Worm (Caenorhabditis elegans) whole organism, L1 larva: ENCODE results near the gene odr-1.

Experiments
- C04F5.9 ChIP-seq: sonication (generic microtip); optimal IDR thresholded peaks from 2 replicates; lab custom pipeline; 2016; ENCODE audit warnings: missing genetic modification characterization, missing compliant biosample characterization
- C34B4.2 ChIP-seq: sonication (generic microtip); optimal IDR thresholded peaks from 2 replicates; lab custom pipeline; 2017; ENCODE audit warnings: mild to moderate bottlenecking, missing genetic modification characterization, missing compliant biosample characterization
- aha-1 ChIP-seq: fragments of 150-350 bp; optimal IDR thresholded peaks from 2 replicates; lab custom pipeline; 2014; ENCODE audit warnings: missing biosample characterization, missing genetic modification characterization
- aly-2 ChIP-seq: fragments of 150-350 bp; optimal IDR thresholded peaks from 2 replicates; lab custom pipeline; 2014; ENCODE audit warnings: missing biosample characterization, missing genetic modification characterization
- blmp-1 ChIP-seq: fragments of 150-350 bp; optimal IDR thresholded peaks from 2 replicates; lab custom pipeline; 2014; ENCODE audit warnings: missing biosample characterization, missing genetic modification characterization
- ceh-63 ChIP-seq: fragments of 200-800 bp; sonication (Bioruptor generic); optimal IDR thresholded peaks from 2 replicates; lab custom pipeline; 2018; ENCODE audit warnings: mild to moderate bottlenecking, missing genetic modification characterization, missing compliant biosample characterization
- dpl-1 ChIP-seq, 3 experiments: fragments of 150-350 bp in 2 of 3; sonication (generic microtip) in 1 of 3; optimal IDR thresholded peaks; 2 replicates each; lab custom pipeline; 2014 to 2017; ENCODE audit warnings: missing biosample characterization in 3 of 3, missing genetic modification characterization in 3 of 3, missing genetic modification reagents in 3 of 3
- dsc-1 ChIP-seq: sonication (generic microtip); optimal IDR thresholded peaks from 2 replicates; lab custom pipeline; 2016; ENCODE audit warnings: mild to moderate bottlenecking, missing genetic modification characterization, missing compliant biosample characterization
- efl-1 ChIP-seq, 4 experiments: fragments of 150-350 bp; optimal IDR thresholded peaks in 3 of 4; peaks in 1 of 4; 1 replicate in 1 of 4; 2 replicates in 3 of 4; lab custom pipeline; 2014; ENCODE audit warnings: missing biosample characterization in 2 of 4, missing genetic modification characterization in 2 of 4, missing genetic modification reagents in 2 of 4
- efl-3 ChIP-seq: fragments of 200-800 bp; sonication (Bioruptor generic); optimal IDR thresholded peaks from 2 replicates; lab custom pipeline; 2018; ENCODE audit warnings: mild to moderate bottlenecking, missing genetic modification characterization, missing compliant biosample characterization
- elt-2 ChIP-seq: sonication (generic microtip); optimal IDR thresholded peaks from 2 replicates; lab custom pipeline; 2016; ENCODE audit warnings: missing genetic modification characterization, mild to moderate bottlenecking, inconsistent platforms, missing compliant biosample characterization, missing genetic modification reagents
- elt-3 ChIP-seq, 6 experiments: fragments of 150-350 bp in 1 of 6; sonication (generic microtip); optimal IDR thresholded peaks; 2 replicates each; lab custom pipeline; 2017 to 2018; ENCODE audit warnings: missing biosample characterization in 6 of 6, missing genetic modification characterization in 6 of 6, inconsistent platforms in 1 of 6
- fkh-10 ChIP-seq: sonication (generic microtip); optimal IDR thresholded peaks from 2 replicates; lab custom pipeline; 2017; ENCODE audit warnings: missing biosample characterization, missing genetic modification reagents, missing genetic modification characterization
- fos-1 ChIP-seq: fragments of 150-350 bp; optimal IDR thresholded peaks from 2 replicates; lab custom pipeline; 2014; ENCODE audit warnings: missing biosample characterization, missing genetic modification characterization
- grh-1 ChIP-seq: fragments of 200-800 bp; sonication (Bioruptor generic); IDR thresholded peaks from 2 replicates; pipeline ENCODE4 v1.3.6; 2022; ENCODE audit warnings: missing genetic modification reagents, missing genetic modification characterization, missing compliant biosample characterization
- irx-1 ChIP-seq: sonication (generic microtip); optimal IDR thresholded peaks from 2 replicates; lab custom pipeline; 2016; ENCODE audit warnings: missing genetic modification characterization, missing compliant biosample characterization
- jun-1 ChIP-seq: fragments of 150-350 bp; optimal IDR thresholded peaks from 2 replicates; lab custom pipeline; 2014; ENCODE audit warnings: missing biosample characterization, missing genetic modification reagents, missing genetic modification characterization
- lin-13 ChIP-seq: fragments of 150-350 bp; optimal IDR thresholded peaks from 2 replicates; lab custom pipeline; 2014; ENCODE audit warnings: missing biosample characterization, missing genetic modification reagents, missing genetic modification characterization
- lsy-2 ChIP-seq, 2 experiments: fragments of 150-350 bp; optimal IDR thresholded peaks; 2 replicates each; lab custom pipeline; 2014; ENCODE audit warnings: missing biosample characterization in 2 of 2, missing genetic modification characterization in 2 of 2
- mab-9 ChIP-seq: fragments of 200-800 bp; sonication (Bioruptor generic); IDR thresholded peaks from 2 replicates; pipeline ENCODE4 v1.3.6; 2022; ENCODE audit warnings: missing genetic modification reagents, missing genetic modification characterization, missing compliant biosample characterization
- mef-2 ChIP-seq: fragments of 150-350 bp; optimal IDR thresholded peaks from 2 replicates; lab custom pipeline; 2014; ENCODE audit warnings: missing biosample characterization, missing genetic modification characterization
- mep-1 ChIP-seq: fragments of 150-350 bp; optimal IDR thresholded peaks from 2 replicates; lab custom pipeline; 2014; ENCODE audit warnings: missing biosample characterization, missing genetic modification characterization
- nhr-11 ChIP-seq: fragments of 150-350 bp; optimal IDR thresholded peaks from 2 replicates; lab custom pipeline; 2014; ENCODE audit warnings: missing biosample characterization, missing genetic modification characterization
- nhr-12 ChIP-seq: sonication (generic microtip); optimal IDR thresholded peaks from 2 replicates; lab custom pipeline; 2017; ENCODE audit warnings: missing biosample characterization, missing genetic modification characterization
- nhr-19 ChIP-seq: fragments of 200-800 bp; sonication (Bioruptor generic); conservative IDR thresholded peaks from 2 replicates; pipeline ENCODE4 v1.3.6; 2022; ENCODE audit warnings: missing genetic modification characterization, missing compliant biosample characterization
- nhr-20 ChIP-seq: sonication (generic microtip); optimal IDR thresholded peaks from 2 replicates; lab custom pipeline; 2016; ENCODE audit warnings: mild to moderate bottlenecking, missing genetic modification characterization, missing compliant biosample characterization
- nhr-237 ChIP-seq: fragments of 150-350 bp; optimal IDR thresholded peaks from 2 replicates; lab custom pipeline; 2014; ENCODE audit warnings: missing biosample characterization, missing genetic modification characterization
- nhr-28 ChIP-seq: fragments of 150-350 bp; optimal IDR thresholded peaks from 2 replicates; lab custom pipeline; 2014; ENCODE audit warnings: missing biosample characterization, missing genetic modification characterization
- nhr-71 ChIP-seq: sonication (generic microtip); optimal IDR thresholded peaks from 2 replicates; lab custom pipeline; 2016; ENCODE audit warnings: mild to moderate bottlenecking, missing genetic modification characterization, moderate library complexity, missing compliant biosample characterization
- nhr-77 ChIP-seq: fragments of 150-350 bp; optimal IDR thresholded peaks from 2 replicates; lab custom pipeline; 2014; ENCODE audit warnings: missing biosample characterization, missing genetic modification characterization
- nhr-84 ChIP-seq: sonication (generic microtip); optimal IDR thresholded peaks from 2 replicates; lab custom pipeline; 2017; ENCODE audit warnings: missing biosample characterization, missing genetic modification characterization
- nhr-90 ChIP-seq: sonication (generic microtip); optimal IDR thresholded peaks from 2 replicates; lab custom pipeline; 2016; ENCODE audit warnings: mild to moderate bottlenecking, missing genetic modification characterization, missing compliant biosample characterization; ENCODE audit not compliant: poor library complexity
- pag-3 ChIP-seq: sonication (generic microtip); optimal IDR thresholded peaks from 2 replicates; lab custom pipeline; 2017; ENCODE audit warnings: missing genetic modification characterization, mild to moderate bottlenecking, missing compliant biosample characterization, antibody characterized with exemption, borderline replicate concordance; ENCODE audit not compliant: insufficient read depth
- pax-3 ChIP-seq: fragments of 200-800 bp; sonication (Bioruptor generic); optimal IDR thresholded peaks from 2 replicates; lab custom pipeline; 2018; ENCODE audit warnings: mild to moderate bottlenecking, missing genetic modification characterization, moderate library complexity, missing compliant biosample characterization
- pqm-1 ChIP-seq: sonication (generic microtip); optimal IDR thresholded peaks from 3 replicates; lab custom pipeline; 2017; ENCODE audit warnings: missing biosample characterization, missing genetic modification characterization
- skn-1 ChIP-seq: fragments of 150-350 bp; optimal IDR thresholded peaks from 2 replicates; lab custom pipeline; 2014; ENCODE audit warnings: missing biosample characterization, missing genetic modification characterization
- snpc-4 ChIP-seq: fragments of 150-350 bp; optimal IDR thresholded peaks from 2 replicates; lab custom pipeline; 2014; ENCODE audit warnings: missing biosample characterization, missing genetic modification characterization
- snu-23 ChIP-seq: sonication (generic microtip); optimal IDR thresholded peaks from 2 replicates; lab custom pipeline; 2016; ENCODE audit warnings: missing genetic modification characterization, missing compliant biosample characterization
- sptf-1 ChIP-seq: fragments of 150-350 bp; optimal IDR thresholded peaks from 2 replicates; lab custom pipeline; 2014; ENCODE audit warnings: missing biosample characterization, missing genetic modification characterization
- swsn-7 ChIP-seq: sonication (generic microtip); optimal IDR thresholded peaks from 2 replicates; lab custom pipeline; 2016; ENCODE audit warnings: missing genetic modification characterization, missing compliant biosample characterization
- unc-130 ChIP-seq: fragments of 150-350 bp; optimal IDR thresholded peaks from 2 replicates; lab custom pipeline; 2017; ENCODE audit warnings: missing biosample characterization, missing genetic modification characterization, inconsistent platforms
- unc-62 ChIP-seq: fragments of 150-350 bp; optimal IDR thresholded peaks from 2 replicates; lab custom pipeline; 2014; ENCODE audit warnings: missing biosample characterization, missing genetic modification reagents, missing genetic modification characterization
- vab-15 ChIP-seq: sonication (generic microtip); optimal IDR thresholded peaks from 2 replicates; lab custom pipeline; 2017; ENCODE audit warnings: missing genotype, mild to moderate bottlenecking, missing genetic modification characterization, missing compliant biosample characterization
- zag-1 ChIP-seq: fragments of 150-350 bp; optimal IDR thresholded peaks from 2 replicates; lab custom pipeline; 2014; ENCODE audit warnings: missing biosample characterization, missing genetic modification characterization
- zip-4 ChIP-seq: fragments of 200-800 bp; sonication (Bioruptor generic); optimal IDR thresholded peaks from 2 replicates; lab custom pipeline; 2018; ENCODE audit warnings: mild to moderate bottlenecking, missing genetic modification characterization, moderate library complexity, missing compliant biosample characterization
- ztf-4 ChIP-seq: fragments of 150-350 bp; optimal IDR thresholded peaks from 2 replicates; lab custom pipeline; 2014; ENCODE audit warnings: missing biosample characterization, missing genetic modification characterization

odr-1 gene

DNA sequence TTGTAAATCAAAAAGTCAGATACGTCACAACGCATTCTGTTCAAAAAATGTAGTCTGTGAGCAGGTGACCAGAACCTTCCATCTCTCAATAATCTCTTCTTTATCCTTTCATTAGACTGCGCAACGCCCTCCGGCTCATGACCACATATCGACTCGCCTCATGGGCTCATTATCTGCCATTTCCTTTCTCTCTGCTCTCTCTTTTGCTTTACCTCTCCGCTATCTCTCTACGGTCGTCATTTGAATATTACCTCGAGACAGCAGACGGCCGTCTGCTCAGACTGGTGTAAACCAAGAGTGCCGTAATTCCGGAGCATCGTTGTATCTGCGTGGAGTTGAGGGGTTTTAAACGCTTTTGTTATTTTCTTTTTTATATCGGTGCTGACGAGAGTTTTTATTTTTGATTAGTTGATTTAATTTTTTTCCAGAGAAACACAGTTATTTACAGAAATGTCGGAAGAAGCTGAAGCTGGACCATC lies 47.3 kb upstream of the odr-1 start, which contains the start of gene bra-1 (continued):
- TF ChIP-seq pqm-1 (tag; lab: Kevin White, UChicago): no peak
- no peak for TF ChIP-seq nhr-28 (tag; lab: Kevin White, UChicago)
- peak; percentile 27 for TF ChIP-seq skn-1 (tag; lab: Kevin White, UChicago)
- no peak for TF ChIP-seq nhr-12 (tag; lab: Kevin White, UChicago)
- TF ChIP-seq unc-62 (GFP tag; lab: Kevin White, UChicago): no peak
- TF ChIP-seq zag-1: no peak
- no peak for TF ChIP-seq mef-2 (tag; lab: Kevin White, UChicago)
- no peak for TF ChIP-seq nhr-237
- TF ChIP-seq efl-3: no peak
- no peak for TF ChIP-seq zip-4
- peak; percentile 72 for TF ChIP-seq pax-3
- TF ChIP-seq nhr-20: peak; percentile 72
- peak; percentile 29 for TF ChIP-seq ztf-4 (tag; lab: Kevin White, UChicago)
- peak; percentile 18 for TF ChIP-seq vab-15 (tag; lab: Kevin White, UChicago)
- no peak for TF ChIP-seq mab-9 (GFP tag; lab: Robert Waterston, UW)
- TF ChIP-seq nhr-84 (tag; lab: Kevin White, UChicago): no peak
- no peak for TF ChIP-seq C04F5.9 (tag; lab: Kevin White, UChicago)
- TF ChIP-seq swsn-7 (tag; lab: Kevin White, UChicago): peak; percentile 71
- TF ChIP-seq irx-1 (tag; lab: Kevin White, UChicago): peak; percentile 33
- peak; percentile 23 for TF ChIP-seq nhr-77
- TF ChIP-seq elt-2 (tag; lab: Kevin White, UChicago): no peak
- TF ChIP-seq snu-23 (GFP tag; lab: Kevin White, UChicago): peak; percentile 69
- peak; percentile 60 for TF ChIP-seq mep-1 (tag; lab: Kevin White, UChicago)
- no peak for TF ChIP-seq aha-1 (tag; lab: Kevin White, UChicago)
- TF ChIP-seq C34B4.2 (tag; lab: Kevin White, UChicago): no peak
- no peak for TF ChIP-seq pag-3
- TF ChIP-seq ceh-63: no peak
- peak; percentile 47 to 59 for TF ChIP-seq lsy-2 (tag; optimal IDR thresholded peaks at IDR 0.05; lab: Kevin White, UChicago)
- peak; percentile 29 to 32 for TF ChIP-seq efl-1 (optimal IDR thresholded peaks at IDR 0.05; lab: Kevin White, UChicago)
- peak; percentile 16 to 61 for TF ChIP-seq efl-1 (GFP tag; optimal IDR thresholded peaks at IDR 0.05 in 1 of 2; lab: Kevin White, UChicago)
- TF ChIP-seq nhr-71: peak; percentile 83
- peak; percentile 12; the same call in 1 of the 2 replicates for TF ChIP-seq nhr-19 (GFP tag; lab: Robert Waterston, UW)
- TF ChIP-seq aly-2: no peak
- TF ChIP-seq jun-1: peak; percentile 60
- TF ChIP-seq dpl-1 (GFP tag; optimal IDR thresholded peaks at IDR 0.05; lab: Kevin White, UChicago): peak in 2 of 3 experiments; percentile 26 to 54
- TF ChIP-seq grh-1 (GFP tag; lab: Robert Waterston, UW): no peak
- no peak for TF ChIP-seq unc-130
- TF ChIP-seq nhr-11: no peak
- TF ChIP-seq lin-13 (GFP tag; lab: Kevin White, UChicago): peak; percentile 20
- no peak for TF ChIP-seq nhr-90 (tag; lab: Kevin White, UChicago)
- TF ChIP-seq dsc-1 (tag; lab: Kevin White, UChicago): peak; percentile 90
- TF ChIP-seq elt-3 (tag; optimal IDR thresholded peaks at IDR 0.05; lab: Kevin White, UChicago): no peak
- TF ChIP-seq fkh-10 (GFP tag; lab: Kevin White, UChicago): peak; percentile 31
- TF ChIP-seq blmp-1 (tag; lab: Kevin White, UChicago): peak; percentile 15
- TF ChIP-seq snpc-4 (tag; lab: Kevin White, UChicago): peak; percentile 28
- peak; percentile 50 for TF ChIP-seq fos-1 (tag; lab: Kevin White, UChicago)
- no peak for TF ChIP-seq sptf-1 (tag; lab: Kevin White, UChicago)
